Worm (Caenorhabditis elegans): ENCODE data around the gene ndua-7.

DNA sequence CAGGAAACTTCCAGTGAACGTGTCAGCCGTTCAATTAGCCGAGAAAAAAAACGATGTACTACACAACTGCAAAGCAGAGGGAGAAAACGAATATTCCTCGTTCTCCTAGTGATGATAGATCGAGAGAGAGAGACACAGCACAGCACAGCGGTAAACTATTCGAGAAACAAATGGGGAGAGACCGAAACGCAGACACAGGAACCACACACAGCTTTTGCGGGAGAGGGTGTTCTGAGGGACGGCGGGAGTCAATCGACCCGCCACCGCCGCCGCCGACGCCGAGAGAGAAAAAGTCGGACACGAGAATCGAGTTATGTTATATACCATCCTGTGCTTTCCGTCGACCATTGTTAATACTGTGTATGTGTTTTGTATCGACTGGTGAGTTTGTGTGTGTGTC lies 37.8 kb downstream of the ndua-7 start:
- TF ChIP-seq mec-3 (tag; optimal IDR thresholded peaks at IDR 0.05; ENCODE audit: borderline replicate concordance) (no peak), fkh-6 (tag; optimal IDR thresholded peaks at IDR 0.05) (no peak), unc-55 (GFP tag; optimal IDR thresholded peaks at IDR 0.05) (peak; percentile 4), elt-2 (tag; optimal IDR thresholded peaks at IDR 0.05) (no peak), ama-1 (optimal IDR thresholded peaks at IDR 0.05) (no peak), ceh-45 (GFP tag; IDR thresholded peaks at IDR 0.05) (no peak), che-1 (tag; optimal IDR thresholded peaks at IDR 0.05) (no peak), tbx-7 (tag; optimal IDR thresholded peaks at IDR 0.05) (no peak), ceh-14 (tag; optimal IDR thresholded peaks at IDR 0.05) (no peak), sox-4 (tag; optimal IDR thresholded peaks at IDR 0.05) (no peak), elt-4 (tag; optimal IDR thresholded peaks at IDR 0.05) (no peak)
